Worm (Caenorhabditis elegans): ENCODE data around the gene ref-2.

- no peak for TF ChIP-seq pag-3 (tag; optimal IDR thresholded peaks at IDR 0.05; ENCODE audit: borderline replicate concordance)
- no peak for TF ChIP-seq nfya-1 (tag; optimal IDR thresholded peaks at IDR 0.05)
- TF ChIP-seq pat-9 (tag; optimal IDR thresholded peaks at IDR 0.05), result no peak
These were observed 6.0 kb downstream of the ref-2 start for ce11 chrX:7750084-7750483.
